Fruit fly (Drosophila melanogaster) whole organism, wandering third instar larva: Measurements from ENCODE around the gene dao.

Source experiments
- CG32264 ChIP-seq: fragments of 200-800 bp; sonication (Bioruptor generic); optimal IDR thresholded peaks from 2 replicates; lab custom pipeline; 2016; ENCODE audit warnings: missing biosample characterization, missing genetic modification characterization
- CrebA ChIP-seq: fragments of 200-800 bp; sonication (Bioruptor generic); optimal IDR thresholded peaks from 2 replicates; lab custom pipeline; 2016; ENCODE audit warnings: missing biosample characterization, mild to moderate bottlenecking, missing genetic modification characterization, borderline replicate concordance
- brk ChIP-seq: fragments of 200-800 bp; sonication (Bioruptor generic); optimal IDR thresholded peaks from 2 replicates; lab custom pipeline; 2016; ENCODE audit warnings: missing biosample characterization, mild to moderate bottlenecking, missing genetic modification characterization
- ey ChIP-seq: fragments of 200-800 bp; sonication (Bioruptor generic); optimal IDR thresholded peaks from 2 replicates; lab custom pipeline; 2016; ENCODE audit warnings: missing biosample characterization, missing genetic modification characterization
- psq ChIP-seq: fragments of 200-800 bp; sonication (Bioruptor generic); optimal IDR thresholded peaks from 3 replicates; lab custom pipeline; 2017; ENCODE audit warnings: missing biosample characterization, mild to moderate bottlenecking, missing genetic modification characterization, moderate library complexity
- sage ChIP-seq: fragments of 200-800 bp; sonication (Bioruptor generic); optimal IDR thresholded peaks from 2 replicates; lab custom pipeline; 2016; ENCODE audit warnings: missing biosample characterization, mild to moderate bottlenecking, missing genetic modification characterization

DNA sequence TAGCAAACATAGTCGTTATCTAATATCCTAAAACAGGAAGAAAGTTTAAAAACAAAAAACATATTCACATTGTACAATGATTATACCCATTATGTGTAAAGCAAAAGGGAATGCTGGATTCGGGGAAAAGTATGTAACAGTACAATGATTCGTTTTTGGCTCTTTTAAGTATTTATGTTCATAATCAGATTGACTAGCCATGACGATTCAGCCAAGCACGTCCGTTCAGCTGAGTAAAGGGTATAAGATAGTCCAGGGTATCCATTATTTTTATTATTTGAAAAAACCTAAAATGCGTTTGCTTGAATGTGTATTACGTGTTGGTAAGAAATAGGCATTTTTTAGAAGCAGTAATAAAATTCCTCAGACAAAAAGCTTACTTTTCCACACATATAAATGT lies 1.0 kb downstream of the dao start:
- no peak for TF ChIP-seq CrebA (GFP tag; lab: Kevin White, UChicago)
- TF ChIP-seq ey (GFP tag; lab: Kevin White, UChicago): no peak
- no peak for TF ChIP-seq brk (GFP tag; lab: Kevin White, UChicago)
- TF ChIP-seq CG32264: no peak
- TF ChIP-seq psq (GFP tag; lab: Kevin White, UChicago): no peak
- TF ChIP-seq sage: no peak
